Fruit fly (Drosophila melanogaster): Measurements from ENCODE around the gene CG15059.
A peak's percentile ranks its signal among the peaks of the same experiment; 100 is the strongest.

The CG15059 gene

dm6 chrX:18294031-18294430 is 34.7 kb upstream of the CG15059 start (continued):
- no peak for TF ChIP-seq Stat92E (GFP tag; optimal IDR thresholded peaks at IDR 0.05)
- TF ChIP-seq cas (GFP tag; IDR thresholded peaks at IDR 0.05) = peak; percentile 64

- TF ChIP-seq Nf-YC (tag; optimal IDR thresholded peaks at IDR 0.05) (no peak), tll (GFP tag; optimal IDR thresholded peaks at IDR 0.05) (peak in 1 of 2 experiments; percentile 90), grn (GFP tag; optimal IDR thresholded peaks at IDR 0.05) (peak; percentile 16), CG34224 (GFP tag; IDR thresholded peaks at IDR 0.05; ENCODE audit: partially characterized antibody) (no peak), ci (GFP tag; IDR thresholded peaks at IDR 0.05) (no peak), Hand (GFP tag; optimal IDR thresholded peaks at IDR 0.05) (no peak), sob (GFP tag; IDR thresholded peaks at IDR 0.05) (no peak), CG15696 (tag; optimal IDR thresholded peaks at IDR 0.05) (peak; percentile 2), CG4282 (GFP tag; optimal IDR thresholded peaks at IDR 0.05) (no peak), Ets65A (GFP tag) (peak; percentile 23), CG6765 (GFP tag; optimal IDR thresholded peaks at IDR 0.05) (no peak), CG30020 (tag; optimal IDR thresholded peaks at IDR 0.05) (no peak), CG4854 (GFP tag; optimal IDR thresholded peaks at IDR 0.05) (no peak), CG3163 (GFP tag; optimal IDR thresholded peaks at IDR 0.05) (no peak), Taf1 (GFP tag; IDR thresholded peaks at IDR 0.05) (no peak), Kr (GFP tag; optimal IDR thresholded peaks at IDR 0.05) (peak; percentile 51), prd (optimal IDR thresholded peaks at IDR 0.05) (no peak), prd (GFP tag; IDR thresholded peaks at IDR 0.05) (no peak), bigmax (GFP tag; optimal IDR thresholded peaks at IDR 0.05) (no peak), yki (optimal IDR thresholded peaks at IDR 0.05) (no peak), ro (GFP tag; IDR thresholded peaks at IDR 0.05) (no peak), usp (GFP tag; optimal IDR thresholded peaks at IDR 0.05) (no peak), Hmx (GFP tag; optimal IDR thresholded peaks at IDR 0.05) (no peak), CG1832 (GFP tag; optimal IDR thresholded peaks at IDR 0.05) (peak; percentile 6), sens (GFP tag) (peak; percentile 1), HLHmδ (GFP tag; optimal IDR thresholded peaks at IDR 0.05) (no peak), CG15479 (GFP tag; optimal IDR thresholded peaks at IDR 0.05) (peak; percentile 67), crol (GFP tag; IDR thresholded peaks at IDR 0.05) (peak; percentile 78), CG2678 (tag; optimal IDR thresholded peaks at IDR 0.05) (no peak), Opbp (GFP tag; IDR thresholded peaks at IDR 0.05; ENCODE audit: partially characterized antibody) (no peak), Dad (GFP tag; optimal IDR thresholded peaks at IDR 0.05) (no peak), CG12659 (GFP tag; optimal IDR thresholded peaks at IDR 0.05) (no peak), CG15011 (GFP tag; optimal IDR thresholded peaks at IDR 0.05) (no peak)
Measured at dm6 chrX:18288652-18289051, 29.3 kb upstream of the CG15059 start.

- peak; percentile 55; the same call in 1 of the 2 replicates for TF ChIP-seq crol (GFP tag; IDR thresholded peaks at IDR 0.05)
- no peak for TF ChIP-seq CG33557 (GFP tag; optimal IDR thresholded peaks at IDR 0.05)
- no peak for TF ChIP-seq CG34224 (GFP tag; IDR thresholded peaks at IDR 0.05; ENCODE audit: partially characterized antibody)
- TF ChIP-seq CG17359 (tag; optimal IDR thresholded peaks at IDR 0.05) = no peak
- no peak for TF ChIP-seq corto (GFP tag; optimal IDR thresholded peaks at IDR 0.05)
- TF ChIP-seq stc (GFP tag; IDR thresholded peaks at IDR 0.05) = no peak
- TF ChIP-seq D (optimal IDR thresholded peaks at IDR 0.05) = peak; percentile 72
- no peak for TF ChIP-seq D (GFP tag; optimal IDR thresholded peaks at IDR 0.05)
Measured at dm6 chrX:18287587-18287986, 28.3 kb upstream of the CG15059 start.

Measured in whole organism, embryonic.